Fruit fly (Drosophila melanogaster): ENCODE results near the gene S6KL.

- no peak for TF ChIP-seq h (GFP tag; optimal IDR thresholded peaks at IDR 0.05)
- TF ChIP-seq usp (GFP tag; optimal IDR thresholded peaks at IDR 0.05), result no peak
- no peak for TF ChIP-seq Dif (GFP tag; optimal IDR thresholded peaks at IDR 0.05; ENCODE audit: partially characterized antibody)
- TF ChIP-seq OdsH (GFP tag; optimal IDR thresholded peaks at IDR 0.05), result no peak
- no peak for TF ChIP-seq dsf (GFP tag; optimal IDR thresholded peaks at IDR 0.05; ENCODE audit: borderline replicate concordance)
- no peak for TF ChIP-seq Myc (optimal IDR thresholded peaks at IDR 0.05)
- no peak for TF ChIP-seq Sp1 (GFP tag; optimal IDR thresholded peaks at IDR 0.05)
- no peak for TF ChIP-seq rgr (GFP tag; optimal IDR thresholded peaks at IDR 0.05)
Observed at dm6 chrX:18801293-18801692, 13.0 kb downstream of the S6KL start.
